Worm (Caenorhabditis elegans) whole organism, mixed stage, embryonic: ENCODE measurements around the gene F45E1.5.

Source experiments
- M03D4.4 ChIP-seq: sonication (generic microtip); optimal IDR thresholded peaks from 2 replicates; lab custom pipeline; 2017; ENCODE audit warnings: mild to moderate bottlenecking, missing genetic modification characterization, missing compliant biosample characterization
- blmp-1 ChIP-seq: fragments of 150-350 bp; optimal IDR thresholded peaks from 2 replicates; lab custom pipeline; 2014; ENCODE audit warnings: missing biosample characterization, missing genetic modification characterization
- ceh-43 ChIP-seq: fragments of 200-800 bp; sonication (Bioruptor generic); optimal IDR thresholded peaks from 2 replicates; lab custom pipeline; 2018; ENCODE audit warnings: mild to moderate bottlenecking, missing genetic modification characterization, moderate library complexity, missing compliant biosample characterization
- ceh-83 ChIP-seq: fragments of 200-800 bp; sonication (Bioruptor generic); optimal IDR thresholded peaks from 2 replicates; lab custom pipeline; 2018; ENCODE audit warnings: mild to moderate bottlenecking, missing genetic modification characterization, missing compliant biosample characterization
- ces-1 ChIP-seq: fragments of 150-350 bp; optimal IDR thresholded peaks from 2 replicates; lab custom pipeline; 2014; ENCODE audit warnings: missing biosample characterization, missing genetic modification reagents, missing genetic modification characterization
- cnd-1 ChIP-seq: fragments of 200-800 bp; sonication (Bioruptor generic); optimal IDR thresholded peaks from 2 replicates; lab custom pipeline; 2018; ENCODE audit warnings: mild to moderate bottlenecking, missing genetic modification characterization, missing compliant biosample characterization
- drap-1 ChIP-seq: fragments of 200-800 bp; sonication (Bioruptor generic); optimal IDR thresholded peaks from 3 replicates; lab custom pipeline; 2018; ENCODE audit warnings: mild to moderate bottlenecking, missing genetic modification characterization, missing compliant biosample characterization
- elt-1 ChIP-seq: sonication (generic microtip); optimal IDR thresholded peaks from 2 replicates; lab custom pipeline; 2017; ENCODE audit warnings: missing genetic modification characterization, mild to moderate bottlenecking, missing compliant biosample characterization, antibody characterized with exemption, moderate library complexity, borderline replicate concordance; ENCODE audit not compliant: insufficient read depth
- elt-3 ChIP-seq: fragments of 150-350 bp; optimal IDR thresholded peaks from 2 replicates; lab custom pipeline; 2014; ENCODE audit warnings: missing biosample characterization, missing genetic modification characterization
- flh-1 ChIP-seq: fragments of 200-800 bp; sonication (Bioruptor generic); optimal IDR thresholded peaks from 2 replicates; lab custom pipeline; 2018; ENCODE audit warnings: mild to moderate bottlenecking, missing genetic modification characterization, moderate library complexity, missing compliant biosample characterization
- ham-2 ChIP-seq: fragments of 200-800 bp; sonication (Bioruptor generic); optimal IDR thresholded peaks from 2 replicates; lab custom pipeline; 2018; ENCODE audit warnings: mild to moderate bottlenecking, missing genetic modification characterization, missing compliant biosample characterization
- hlh-1 ChIP-seq: fragments of 150-350 bp; optimal IDR thresholded peaks from 2 replicates; lab custom pipeline; 2014; ENCODE audit warnings: missing biosample characterization, missing genetic modification reagents, missing genetic modification characterization
- lin-13 ChIP-seq: fragments of 150-350 bp; optimal IDR thresholded peaks from 2 replicates; lab custom pipeline; 2014; ENCODE audit warnings: missing biosample characterization, missing genetic modification characterization
- lin-32 ChIP-seq: fragments of 200-800 bp; sonication (Bioruptor generic); optimal IDR thresholded peaks from 2 replicates; lab custom pipeline; 2018; ENCODE audit warnings: mild to moderate bottlenecking, missing genetic modification characterization, missing compliant biosample characterization
- lsy-2 ChIP-seq: fragments of 150-350 bp; optimal IDR thresholded peaks from 2 replicates; lab custom pipeline; 2014; ENCODE audit warnings: missing biosample characterization, missing genetic modification characterization
- mab-5 ChIP-seq: fragments of 150-350 bp; optimal IDR thresholded peaks from 2 replicates; lab custom pipeline; 2014; ENCODE audit warnings: missing biosample characterization, missing genetic modification characterization
- mep-1 ChIP-seq: fragments of 150-350 bp; optimal IDR thresholded peaks from 2 replicates; lab custom pipeline; 2017; ENCODE audit warnings: missing biosample characterization, missing genetic modification reagents, missing genetic modification characterization, inconsistent platforms
- mls-2 ChIP-seq: sonication (generic microtip); optimal IDR thresholded peaks from 2 replicates; lab custom pipeline; 2016; ENCODE audit warnings: mild to moderate bottlenecking, missing genetic modification characterization, moderate library complexity, missing compliant biosample characterization
- nhr-12 ChIP-seq: fragments of 150-350 bp; optimal IDR thresholded peaks from 2 replicates; lab custom pipeline; 2014; ENCODE audit warnings: missing biosample characterization, missing genetic modification characterization
- nhr-2 ChIP-seq: fragments of 150-350 bp; optimal IDR thresholded peaks from 2 replicates; lab custom pipeline; 2014; ENCODE audit warnings: missing biosample characterization, missing genetic modification characterization
- nhr-237 ChIP-seq: fragments of 150-350 bp; optimal IDR thresholded peaks from 2 replicates; lab custom pipeline; 2014; ENCODE audit warnings: missing biosample characterization, missing genetic modification characterization
- nhr-28 ChIP-seq: fragments of 150-350 bp; optimal IDR thresholded peaks from 2 replicates; lab custom pipeline; 2014; ENCODE audit warnings: missing biosample characterization, missing genetic modification characterization
- nhr-76 ChIP-seq: sonication (generic microtip); optimal IDR thresholded peaks from 2 replicates; lab custom pipeline; 2017; ENCODE audit warnings: missing biosample characterization, missing genetic modification characterization
- pha-4 ChIP-seq: fragments of 150-350 bp; optimal IDR thresholded peaks from 2 replicates; lab custom pipeline; 2018; ENCODE audit warnings: missing biosample characterization, missing genetic modification reagents, missing genetic modification characterization
- sem-2 ChIP-seq: fragments of 200-800 bp; sonication (Bioruptor generic); optimal IDR thresholded peaks from 2 replicates; lab custom pipeline; 2018; ENCODE audit warnings: mild to moderate bottlenecking, missing genetic modification characterization, missing compliant biosample characterization
- sptf-1 ChIP-seq: sonication (generic microtip); optimal IDR thresholded peaks from 2 replicates; lab custom pipeline; 2017; ENCODE audit warnings: mild to moderate bottlenecking, missing genetic modification characterization, moderate library complexity, missing compliant biosample characterization
- unc-120 ChIP-seq: sonication (generic microtip); optimal IDR thresholded peaks from 2 replicates; lab custom pipeline; 2017; ENCODE audit warnings: missing genetic modification characterization, missing compliant biosample characterization; ENCODE audit not compliant: poor library complexity, severe bottlenecking
- unc-39 ChIP-seq: fragments of 150-350 bp; optimal IDR thresholded peaks from 2 replicates; lab custom pipeline; 2014; ENCODE audit warnings: missing biosample characterization, missing genetic modification characterization
- unc-62 ChIP-seq: fragments of 150-350 bp; optimal IDR thresholded peaks from 2 replicates; lab custom pipeline; 2014; ENCODE audit warnings: missing biosample characterization, missing genetic modification reagents, missing genetic modification characterization
- zip-8 ChIP-seq: fragments of 150-350 bp; optimal IDR thresholded peaks from 2 replicates; lab custom pipeline; 2014; ENCODE audit warnings: missing biosample characterization, missing genetic modification characterization
- ztf-11 ChIP-seq: fragments of 150-350 bp; optimal IDR thresholded peaks from 2 replicates; lab custom pipeline; 2014; ENCODE audit warnings: missing biosample characterization, missing genetic modification characterization

F45E1.5 gene

ce11 chrX:7989155-7989554, 12.7 kb downstream of the F45E1.5 start:
- TF ChIP-seq ceh-43 (GFP tag; lab: Kevin White, UChicago) (no peak), zip-8 (tag; lab: Kevin White, UChicago) (no peak), nhr-237 (tag; lab: Kevin White, UChicago) (no peak), nhr-76 (no peak), M03D4.4 (tag; lab: Kevin White, UChicago) (no peak), ham-2 (GFP tag; lab: Kevin White, UChicago) (no peak)

DNA sequence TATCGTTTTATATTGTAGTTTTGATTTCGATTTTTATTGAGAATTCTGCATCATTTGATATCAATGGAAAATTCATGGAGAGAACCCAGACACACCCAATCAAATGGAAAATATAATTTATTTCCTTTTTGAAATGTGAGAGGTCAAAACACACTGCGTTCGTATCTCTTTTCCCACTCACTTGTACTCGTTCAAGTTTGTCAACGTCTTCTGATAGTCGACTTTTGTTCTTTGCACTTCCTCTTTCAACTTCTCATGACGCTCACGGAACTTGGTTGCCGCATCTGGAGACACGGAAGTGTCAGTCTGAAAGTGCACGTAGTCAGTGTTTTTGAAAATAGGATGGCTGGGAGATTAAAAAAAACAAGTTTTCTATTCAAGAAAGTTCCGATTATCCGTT, 13.8 kb downstream of the F45E1.5 start:
- TF ChIP-seq mep-1 (no peak), sem-2 (GFP tag; lab: Kevin White, UChicago) (no peak), nhr-28 (tag; lab: Kevin White, UChicago) (no peak), hlh-1 (tag; lab: Kevin White, UChicago) (no peak), ztf-11 (tag; lab: Kevin White, UChicago) (no peak), unc-62 (GFP tag; lab: Kevin White, UChicago) (no peak), ces-1 (GFP tag; lab: Kevin White, UChicago) (no peak), mab-5 (no peak), zip-8 (tag; lab: Kevin White, UChicago) (no peak), unc-120 (tag; lab: Kevin White, UChicago) (no peak), drap-1 (GFP tag; lab: Kevin White, UChicago) (no peak), elt-3 (tag; lab: Kevin White, UChicago) (no peak), ceh-83 (GFP tag; lab: Kevin White, UChicago) (no peak), nhr-237 (tag; lab: Kevin White, UChicago) (no peak), mls-2 (tag; lab: Kevin White, UChicago) (no peak), lsy-2 (tag; lab: Kevin White, UChicago) (no peak)

DNA sequence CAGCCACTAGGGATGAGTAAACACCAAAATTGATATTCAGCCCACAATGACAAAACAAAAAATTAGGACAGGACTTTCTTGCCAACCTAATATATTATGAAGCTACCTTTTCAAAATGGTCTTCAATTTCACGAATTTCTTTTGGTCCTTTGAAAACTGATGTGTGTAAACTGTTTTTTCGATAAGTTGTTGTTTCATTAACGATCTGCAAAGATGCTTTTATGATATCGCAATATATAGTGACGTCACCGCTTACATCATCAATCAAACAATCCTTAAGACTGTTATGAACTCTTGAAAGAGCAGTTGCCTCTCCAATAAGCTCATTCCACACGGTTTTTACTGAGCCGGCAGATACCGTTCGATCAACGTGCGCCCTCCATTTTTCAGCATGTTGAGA, 15.6 kb downstream of the F45E1.5 start:
- TF ChIP-seq nhr-237 (tag; lab: Kevin White, UChicago) (no peak), nhr-28 (tag; lab: Kevin White, UChicago) (no peak), unc-120 (tag; lab: Kevin White, UChicago) (no peak), lsy-2 (tag; lab: Kevin White, UChicago) (no peak), nhr-12 (tag; lab: Kevin White, UChicago) (no peak), zip-8 (tag; lab: Kevin White, UChicago) (peak; percentile 74), ham-2 (GFP tag; lab: Kevin White, UChicago) (no peak), ces-1 (GFP tag; lab: Kevin White, UChicago) (no peak)

- TF ChIP-seq elt-1, result no peak
- no peak for TF ChIP-seq ceh-83 (GFP tag; lab: Kevin White, UChicago)
- no peak for TF ChIP-seq unc-62 (GFP tag; lab: Kevin White, UChicago)
- TF ChIP-seq sptf-1 (tag; lab: Kevin White, UChicago), result no peak
- TF ChIP-seq lin-32 (GFP tag; lab: Kevin White, UChicago), result no peak
- no peak for TF ChIP-seq cnd-1 (tag; lab: Kevin White, UChicago)
- no peak for TF ChIP-seq hlh-1 (tag; lab: Kevin White, UChicago)
- no peak for TF ChIP-seq pha-4 (tag; lab: Kevin White, UChicago)
- TF ChIP-seq unc-120 (tag; lab: Kevin White, UChicago), result no peak
- no peak for TF ChIP-seq elt-3 (tag; lab: Kevin White, UChicago)
- TF ChIP-seq lin-13, result no peak
- TF ChIP-seq nhr-12 (tag; lab: Kevin White, UChicago), result no peak
- no peak for TF ChIP-seq ceh-43 (GFP tag; lab: Kevin White, UChicago)
- no peak for TF ChIP-seq M03D4.4 (tag; lab: Kevin White, UChicago)
- TF ChIP-seq blmp-1 (tag; lab: Kevin White, UChicago), result no peak
- TF ChIP-seq unc-39 (tag; lab: Kevin White, UChicago), result no peak
- TF ChIP-seq mep-1, result no peak
These were observed 18.0 kb downstream of the F45E1.5 start for ce11 chrX:7994486-7994885.

DNA sequence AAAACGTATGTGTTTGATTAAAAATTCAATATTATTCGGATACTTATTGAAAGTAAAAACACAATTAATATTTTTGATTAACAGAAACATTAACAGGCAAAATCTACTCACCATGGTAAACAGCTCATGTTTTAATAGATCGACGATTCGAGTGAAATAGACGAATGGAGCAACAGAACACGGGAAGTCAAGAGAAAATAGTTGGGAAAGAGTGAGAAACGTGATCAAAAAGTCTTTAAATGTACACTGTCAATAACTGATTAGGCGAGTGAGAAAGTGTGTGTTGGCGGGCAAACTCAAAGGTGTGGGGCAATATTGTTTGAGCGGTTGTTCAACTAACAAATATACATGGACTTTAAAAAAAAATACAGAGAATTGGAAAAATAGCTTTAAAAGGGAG, 21.5 kb downstream of the F45E1.5 start, which contains the start of gene sdpn-1:
TSS of gene sdpn-1 (minus strand) at position 262 of the 400 bp plus-strand sequence.
- TF ChIP-seq nhr-76 (no peak), mep-1 (no peak), ztf-11 (tag; lab: Kevin White, UChicago) (no peak), flh-1 (GFP tag; lab: Kevin White, UChicago) (no peak), sptf-1 (tag; lab: Kevin White, UChicago) (no peak), nhr-2 (tag; lab: Kevin White, UChicago) (no peak), unc-39 (tag; lab: Kevin White, UChicago) (no peak), M03D4.4 (tag; lab: Kevin White, UChicago) (no peak), mab-5 (no peak), ceh-83 (GFP tag; lab: Kevin White, UChicago) (no peak), cnd-1 (tag; lab: Kevin White, UChicago) (no peak), lin-32 (GFP tag; lab: Kevin White, UChicago) (no peak), nhr-12 (tag; lab: Kevin White, UChicago) (no peak)
